Fruit fly (Drosophila melanogaster) whole organism, wandering third instar larva: ENCODE measurements around the gene Myo95E.
A peak's percentile ranks its signal among the peaks of the same experiment; 100 is the strongest.

Experiments
- Abd-B ChIP-seq: fragments of >200 bp; optimal IDR thresholded peaks from 2 replicates; lab custom pipeline; 2017; ENCODE audit warnings: missing biosample characterization, missing genetic modification characterization
- CG32264 ChIP-seq: fragments of 200-800 bp; sonication (Bioruptor generic); optimal IDR thresholded peaks from 2 replicates; lab custom pipeline; 2016; ENCODE audit warnings: missing biosample characterization, missing genetic modification characterization
- CG9705 ChIP-seq: fragments of 200-800 bp; sonication (Bioruptor generic); optimal IDR thresholded peaks from 2 replicates; lab custom pipeline; 2018; ENCODE audit warnings: missing biosample characterization, mild to moderate bottlenecking, missing genetic modification characterization
- CrebA ChIP-seq: fragments of 200-800 bp; sonication (Bioruptor generic); optimal IDR thresholded peaks from 2 replicates; lab custom pipeline; 2016; ENCODE audit warnings: missing biosample characterization, mild to moderate bottlenecking, missing genetic modification characterization, borderline replicate concordance
- Dfd ChIP-seq: fragments of >200 bp; optimal IDR thresholded peaks from 2 replicates; lab custom pipeline; 2017; ENCODE audit warnings: missing biosample characterization, missing genetic modification characterization
- Dif ChIP-seq: fragments of 200-275, 200-300 bp; sonication (Bioruptor generic); optimal IDR thresholded peaks from 2 replicates; lab custom pipeline; 2018; ENCODE audit warnings: missing biosample characterization, missing genetic modification characterization; ENCODE audit not compliant: partially characterized antibody
- GATAd ChIP-seq: sonication (Bioruptor generic); optimal IDR thresholded peaks from 2 replicates; lab custom pipeline; 2016; ENCODE audit warnings: missing biosample characterization, missing genetic modification characterization
- HLH106 ChIP-seq: fragments of 200-800 bp; optimal IDR thresholded peaks from 3 replicates; lab custom pipeline; 2019; ENCODE audit warnings: missing biosample characterization, mild to moderate bottlenecking, missing genetic modification characterization, moderate library complexity
- Hnf4 ChIP-seq: fragments of 200-800 bp; sonication (Bioruptor generic); optimal IDR thresholded peaks from 2 replicates; lab custom pipeline; 2016; ENCODE audit warnings: missing biosample characterization, mild to moderate bottlenecking, missing genetic modification characterization
- Hr78 ChIP-seq: fragments of >200 bp; optimal IDR thresholded peaks from 2 replicates; lab custom pipeline; 2017; ENCODE audit warnings: missing biosample characterization, missing genetic modification characterization
- Hr83 ChIP-seq: fragments of 200-300 bp; sonication (Bioruptor generic); optimal IDR thresholded peaks from 2 replicates; lab custom pipeline; 2016; ENCODE audit warnings: missing biosample characterization, mild to moderate bottlenecking, missing genetic modification characterization, moderate library complexity; ENCODE audit not compliant: poor library complexity, severe bottlenecking
- Jra ChIP-seq: sonication (Bioruptor generic); optimal IDR thresholded peaks from 2 replicates; lab custom pipeline; 2016; ENCODE audit warnings: missing biosample characterization, missing genetic modification characterization
- Mio ChIP-seq: sonication (Bioruptor generic); optimal IDR thresholded peaks from 2 replicates; lab custom pipeline; 2016; ENCODE audit warnings: missing biosample characterization, missing genetic modification characterization
- Myc ChIP-seq: fragments of >200 bp; optimal IDR thresholded peaks from 2 replicates; lab custom pipeline; 2017
- N ChIP-seq: fragments of >200 bp; optimal IDR thresholded peaks from 2 replicates; lab custom pipeline; 2018; ENCODE audit warnings: missing biosample characterization, missing external identifiers, missing genetic modification characterization
- OdsH ChIP-seq: fragments of 200-800 bp; sonication (Bioruptor generic); optimal IDR thresholded peaks from 2 replicates; lab custom pipeline; 2016; ENCODE audit warnings: missing biosample characterization, mild to moderate bottlenecking, missing genetic modification characterization
- Rel ChIP-seq, 2 experiments: fragments of 200-800 bp; sonication (Bioruptor generic) in 1 of 2; optimal IDR thresholded peaks; 2 replicates in 1 of 2; 3 replicates in 1 of 2; lab custom pipeline; 2016 to 2019; ENCODE audit warnings: mild to moderate bottlenecking in 2 of 2, missing biosample characterization in 2 of 2, missing genetic modification characterization in 2 of 2, moderate library complexity in 1 of 2
- Sp1 ChIP-seq: fragments of 200-800 bp; sonication (Bioruptor generic); optimal IDR thresholded peaks from 3 replicates; lab custom pipeline; 2019; ENCODE audit warnings: missing biosample characterization, mild to moderate bottlenecking, missing genetic modification characterization, moderate library complexity
- Vsx2 ChIP-seq: fragments of 200-300, 225-300 bp; sonication (Bioruptor generic); optimal IDR thresholded peaks from 2 replicates; lab custom pipeline; 2018; ENCODE audit warnings: missing biosample characterization, missing genetic modification characterization; ENCODE audit not compliant: partially characterized antibody
- br ChIP-seq: fragments of 200-800 bp; sonication (Bioruptor generic); optimal IDR thresholded peaks from 2 replicates; lab custom pipeline; 2016; ENCODE audit warnings: missing biosample characterization, missing genetic modification characterization
- brk ChIP-seq: fragments of 200-800 bp; sonication (Bioruptor generic); optimal IDR thresholded peaks from 2 replicates; lab custom pipeline; 2016; ENCODE audit warnings: missing biosample characterization, mild to moderate bottlenecking, missing genetic modification characterization
- dl ChIP-seq, 2 experiments: fragments of 175-275, 200-275 bp in 1 of 2; fragments of 200-275 bp in 1 of 2; sonication (Bioruptor generic); optimal IDR thresholded peaks; lab custom pipeline; 2018; ENCODE audit warnings: mild to moderate bottlenecking in 2 of 2, missing biosample characterization in 2 of 2, missing genetic modification characterization in 2 of 2, moderate library complexity in 2 of 2; ENCODE audit not compliant: partially characterized antibody in 2 of 2, insufficient read depth in 1 of 2
- dmrt93B ChIP-seq: fragments of 200-800 bp; sonication (Bioruptor generic); optimal IDR thresholded peaks from 2 replicates; lab custom pipeline; 2018; ENCODE audit warnings: missing biosample characterization, mild to moderate bottlenecking, missing genetic modification characterization
- dsf ChIP-seq: sonication (Bioruptor generic); optimal IDR thresholded peaks from 2 replicates; lab custom pipeline; 2016; ENCODE audit warnings: missing biosample characterization, missing genetic modification characterization, borderline replicate concordance
- ey ChIP-seq: fragments of 200-800 bp; sonication (Bioruptor generic); optimal IDR thresholded peaks from 2 replicates; lab custom pipeline; 2016; ENCODE audit warnings: missing biosample characterization, missing genetic modification characterization
- foxo ChIP-seq, 2 experiments: fragments of 200-800 bp; sonication (Bioruptor generic); optimal IDR thresholded peaks; 2 replicates in 1 of 2; 3 replicates in 1 of 2; lab custom pipeline; 2016 to 2017; ENCODE audit warnings: missing biosample characterization in 2 of 2, missing genetic modification characterization in 2 of 2
- fru ChIP-seq: fragments of 200-800 bp; sonication (Bioruptor generic); optimal IDR thresholded peaks from 3 replicates; lab custom pipeline; 2016; ENCODE audit warnings: missing biosample characterization, mild to moderate bottlenecking, missing genetic modification characterization
- h ChIP-seq: fragments of 200-800 bp; sonication (Bioruptor generic); optimal IDR thresholded peaks from 3 replicates; lab custom pipeline; 2016; ENCODE audit warnings: missing biosample characterization, mild to moderate bottlenecking, missing genetic modification characterization
- jim ChIP-seq: fragments of 175-275, 200-325 bp; sonication (Bioruptor generic); optimal IDR thresholded peaks from 2 replicates; lab custom pipeline; 2016; ENCODE audit warnings: missing biosample characterization, mild to moderate bottlenecking, missing genetic modification characterization
- lola ChIP-seq: fragments of >200 bp; optimal IDR thresholded peaks from 2 replicates; lab custom pipeline; 2017; ENCODE audit warnings: missing biosample characterization, missing genetic modification characterization
- pan ChIP-seq: fragments of >200 bp; optimal IDR thresholded peaks from 2 replicates; lab custom pipeline; 2017
- psq ChIP-seq: fragments of 200-800 bp; sonication (Bioruptor generic); optimal IDR thresholded peaks from 3 replicates; lab custom pipeline; 2017; ENCODE audit warnings: missing biosample characterization, mild to moderate bottlenecking, missing genetic modification characterization, moderate library complexity
- rgr ChIP-seq: fragments of 200-800 bp; sonication (Bioruptor generic); optimal IDR thresholded peaks from 3 replicates; lab custom pipeline; 2016; ENCODE audit warnings: missing biosample characterization, mild to moderate bottlenecking, missing genetic modification characterization
- sage ChIP-seq: fragments of 200-800 bp; sonication (Bioruptor generic); optimal IDR thresholded peaks from 2 replicates; lab custom pipeline; 2016; ENCODE audit warnings: missing biosample characterization, mild to moderate bottlenecking, missing genetic modification characterization
- sv ChIP-seq: fragments of 200-800 bp; sonication (Bioruptor generic); optimal IDR thresholded peaks from 3 replicates; lab custom pipeline; 2016; ENCODE audit warnings: missing biosample characterization, missing genetic modification characterization
- tai ChIP-seq: sonication (Bioruptor generic); optimal IDR thresholded peaks from 2 replicates; lab custom pipeline; 2016; ENCODE audit warnings: missing biosample characterization, missing genetic modification characterization
- usp ChIP-seq: fragments of >200 bp; optimal IDR thresholded peaks from 2 replicates; lab custom pipeline; 2017; ENCODE audit warnings: missing biosample characterization, missing genetic modification characterization
- woc ChIP-seq: sonication (Bioruptor generic); optimal IDR thresholded peaks from 2 replicates; lab custom pipeline; 2016; ENCODE audit warnings: missing biosample characterization, mild to moderate bottlenecking, missing genetic modification characterization

Myo95E gene

DNA sequence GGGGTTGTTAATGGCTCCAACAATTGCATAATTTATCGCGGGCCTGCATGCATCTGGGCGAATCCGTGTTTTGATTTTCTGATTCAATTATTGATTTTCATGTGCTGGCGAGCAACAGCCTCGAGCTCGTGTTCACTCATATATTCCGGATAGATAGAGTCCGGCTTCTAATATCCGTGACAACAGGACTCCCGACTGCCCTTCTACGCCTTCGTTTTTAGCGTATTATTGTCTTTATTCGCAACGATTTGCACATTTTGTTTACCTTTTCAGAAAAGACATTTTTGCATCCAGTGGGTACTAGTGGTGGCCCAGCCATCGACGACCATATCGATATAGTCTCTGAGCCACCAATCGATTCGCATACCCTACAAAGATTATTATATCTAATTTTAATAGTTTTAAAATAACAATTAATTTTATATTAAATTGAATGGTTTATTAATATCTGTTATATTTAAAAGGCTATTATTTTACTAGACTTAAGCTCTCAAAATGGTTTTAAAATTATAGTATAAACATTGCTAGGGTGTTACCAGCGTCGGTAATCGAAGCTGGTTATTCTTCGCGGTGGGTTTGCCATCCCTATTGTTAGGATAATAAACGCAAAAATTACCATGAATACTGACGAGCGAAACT is at the start of gene Myo95E, which contains the start of gene TBC1d7:
Gene Myo95E (minus strand): TSS at position 326 of the 639 bp plus-strand sequence.
Gene TBC1d7 (plus strand): TSS at position 555 of the 639 bp plus-strand sequence.
- TF ChIP-seq sv (peak; percentile 48), GATAd (GFP tag; lab: Kevin White, UChicago) (no peak), Abd-B (no peak), Hnf4 (GFP tag; lab: Kevin White, UChicago) (peak; percentile 80), sage (GFP tag; lab: Kevin White, UChicago) (no peak), dsf (peak; percentile 39), Hr78 (GFP tag; lab: Kevin White, UChicago) (no peak), Dfd (GFP tag; lab: Kevin White, UChicago) (no peak), OdsH (peak; percentile 83), Mio (no peak), ey (GFP tag; lab: Kevin White, UChicago) (peak; percentile 58), CG32264 (peak; percentile 46), Vsx2 (GFP tag; lab: Kevin White, UChicago) (no peak), tai (GFP tag; lab: Kevin White, UChicago) (no peak), Myc (lab: Kevin White, UChicago) (no peak), Dif (GFP tag; lab: Kevin White, UChicago) (no peak), jim (GFP tag; lab: Kevin White, UChicago) (no peak), psq (GFP tag; lab: Kevin White, UChicago) (peak; percentile 82), pan (lab: Kevin White, UChicago) (no peak), fru (no peak), Rel (GFP tag; optimal IDR thresholded peaks at IDR 0.05; lab: Kevin White, UChicago) (no peak), Rel (tag; optimal IDR thresholded peaks at IDR 0.05; lab: Kevin White, UChicago) (peak; percentile 71), rgr (GFP tag; lab: Kevin White, UChicago) (peak; percentile 89), foxo (GFP tag; optimal IDR thresholded peaks at IDR 0.05; lab: Kevin White, UChicago) (peak in 1 of 2 experiments; percentile 90), N (no peak), woc (GFP tag; lab: Kevin White, UChicago) (peak; percentile 74), CrebA (no peak), CG9705 (GFP tag; lab: Kevin White, UChicago) (peak; percentile 85), lola (GFP tag; lab: Kevin White, UChicago) (no peak), Jra (GFP tag; lab: Kevin White, UChicago) (peak; percentile 47), usp (no peak), Sp1 (GFP tag; lab: Kevin White, UChicago) (peak; percentile 90), dmrt93B (peak; percentile 91), h (GFP tag; lab: Kevin White, UChicago) (no peak), Hr83 (GFP tag; lab: Kevin White, UChicago) (no peak), br (GFP tag; lab: Kevin White, UChicago) (no peak), HLH106 (peak; percentile 96), dl (GFP tag; optimal IDR thresholded peaks at IDR 0.05; lab: Kevin White, UChicago; ENCODE audit: insufficient read depth in 1 of 2, partially characterized antibody in 2 of 2) (no peak), brk (GFP tag; lab: Kevin White, UChicago) (no peak)

DNA sequence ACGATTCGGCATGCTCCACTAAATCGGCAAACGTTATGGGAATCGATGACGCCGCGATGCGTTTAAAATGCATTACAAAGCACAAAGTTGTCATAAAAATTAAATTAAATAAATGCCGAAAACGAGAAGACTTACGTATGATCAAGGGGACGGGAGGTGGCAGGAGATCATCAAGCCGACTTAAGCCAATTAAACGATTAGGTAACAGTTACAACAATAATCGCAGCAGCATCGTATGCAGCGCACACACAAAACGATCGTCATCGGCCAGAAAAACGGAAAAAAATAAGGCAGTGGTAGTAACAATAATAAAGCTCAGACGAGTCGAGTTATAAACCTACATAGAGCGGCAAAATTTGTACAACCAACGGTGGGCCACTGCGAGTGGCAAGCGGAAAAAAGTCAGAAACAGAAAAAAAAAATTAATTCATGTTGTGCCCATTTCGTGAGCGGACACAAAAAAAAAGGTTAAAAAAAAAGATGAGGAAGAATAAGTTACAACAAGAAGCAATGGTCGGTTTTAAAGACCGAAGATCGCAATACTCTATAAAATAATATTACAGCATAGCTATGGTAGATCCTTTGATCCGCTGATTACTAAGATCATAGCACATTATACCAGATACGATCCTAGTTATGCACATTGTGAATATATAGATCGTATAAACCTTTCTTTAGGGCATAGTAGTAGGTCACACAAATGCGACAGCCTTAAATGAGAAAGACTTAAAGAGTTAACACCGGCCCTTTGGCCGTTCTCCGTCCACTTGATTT is 45.2 kb upstream of the Myo95E start:
- peak; percentile 42 for TF ChIP-seq h (GFP tag; lab: Kevin White, UChicago)
- no peak for TF ChIP-seq GATAd (GFP tag; lab: Kevin White, UChicago)
- no peak for TF ChIP-seq Jra (GFP tag; lab: Kevin White, UChicago)
- peak; percentile 48 for TF ChIP-seq fru
- TF ChIP-seq rgr (GFP tag; lab: Kevin White, UChicago): peak; percentile 2
- no peak for TF ChIP-seq Vsx2 (GFP tag; lab: Kevin White, UChicago)
- peak; percentile 1 for TF ChIP-seq ey (GFP tag; lab: Kevin White, UChicago)
- TF ChIP-seq OdsH: no peak
- TF ChIP-seq usp: no peak
- peak in 1 of 2 experiments; percentile 9 for TF ChIP-seq foxo (GFP tag; optimal IDR thresholded peaks at IDR 0.05; lab: Kevin White, UChicago)
- no peak for TF ChIP-seq CG9705 (GFP tag; lab: Kevin White, UChicago)
